Fruit fly (Drosophila melanogaster) whole organism, embryonic: ENCODE data around the gene CG1440.

Experiments
- Adf1 ChIP-seq: fragments of 200-800 bp; sonication (Bioruptor generic); IDR thresholded peaks from 2 replicates; pipeline ENCODE4 v1.3.6; 2022; ENCODE audit warnings: missing biosample characterization, missing genetic modification characterization
- BtbVII ChIP-seq: fragments of 200-800 bp; sonication (Bioruptor generic); optimal IDR thresholded peaks from 3 replicates; lab custom pipeline; 2017; ENCODE audit warnings: missing biosample characterization, mild to moderate bottlenecking, missing genetic modification characterization
- CG10147 ChIP-seq: fragments of 200-800 bp; sonication (Bioruptor generic); optimal IDR thresholded peaks from 2 replicates; lab custom pipeline; 2019; ENCODE audit warnings: missing biosample characterization, mild to moderate bottlenecking, missing genetic modification characterization, moderate library complexity
- CG10654 ChIP-seq: fragments of 200-800 bp; sonication (Bioruptor generic); optimal IDR thresholded peaks from 2 replicates; lab custom pipeline; 2016; ENCODE audit warnings: missing biosample characterization, missing genetic modification characterization
- CG11560 ChIP-seq: fragments of 200-800 bp; sonication (Bioruptor generic); IDR thresholded peaks from 3 replicates; pipeline ENCODE4 v1.3.6; 2022; ENCODE audit warnings: missing biosample characterization, missing genetic modification characterization
- CG12236 ChIP-seq: fragments of 200-800 bp; sonication (Bioruptor generic); optimal IDR thresholded peaks from 2 replicates; lab custom pipeline; 2016; ENCODE audit warnings: missing biosample characterization, missing genetic modification characterization
- CG12769 ChIP-seq: fragments of 200-800 bp; sonication (Bioruptor generic); optimal IDR thresholded peaks from 2 replicates; lab custom pipeline; 2019; ENCODE audit warnings: missing biosample characterization, mild to moderate bottlenecking, missing genetic modification characterization, moderate library complexity
- CG1602 ChIP-seq: fragments of 200-800 bp; sonication (Bioruptor generic); optimal IDR thresholded peaks from 3 replicates; lab custom pipeline; 2016; ENCODE audit warnings: missing biosample characterization, missing genetic modification characterization
- CG17829 ChIP-seq: fragments of 200-800 bp; optimal IDR thresholded peaks from 2 replicates; lab custom pipeline; 2019; ENCODE audit warnings: missing biosample characterization, mild to moderate bottlenecking, missing genetic modification characterization, moderate library complexity
- CG18764 ChIP-seq: fragments of 200-800 bp; sonication (Bioruptor generic); optimal IDR thresholded peaks from 3 replicates; lab custom pipeline; 2016; ENCODE audit warnings: missing biosample characterization, missing genetic modification characterization
- CG2712 ChIP-seq: fragments of 200-800 bp; optimal IDR thresholded peaks from 3 replicates; lab custom pipeline; 2019; ENCODE audit warnings: missing biosample characterization, mild to moderate bottlenecking, missing genetic modification characterization, moderate library complexity
- CG4404 ChIP-seq: fragments of 200-800 bp; sonication (Bioruptor generic); IDR thresholded peaks from 2 replicates; pipeline ENCODE4 v1.3.6; 2022; ENCODE audit warnings: missing biosample characterization, missing genetic modification characterization
- CG4730 ChIP-seq: fragments of 200-800 bp; sonication (Bioruptor generic); IDR thresholded peaks from 2 replicates; pipeline ENCODE4 v1.3.6; 2022; ENCODE audit warnings: missing biosample characterization, missing genetic modification characterization
- CG4820 ChIP-seq: fragments of 200-800 bp; sonication (Bioruptor generic); optimal IDR thresholded peaks from 3 replicates; lab custom pipeline; 2016; ENCODE audit warnings: missing biosample characterization, missing genetic modification characterization
- CG7372 ChIP-seq: fragments of 200-800 bp; sonication (Bioruptor generic); IDR thresholded peaks from 2 replicates; pipeline ENCODE4 v1.3.6; 2022; ENCODE audit warnings: missing biosample characterization, missing genetic modification characterization
- CG8281 ChIP-seq: fragments of 200-800 bp; sonication (Bioruptor generic); optimal IDR thresholded peaks from 2 replicates; lab custom pipeline; 2018; ENCODE audit warnings: missing biosample characterization, mild to moderate bottlenecking, missing genetic modification characterization, moderate library complexity
- CG8765 ChIP-seq: fragments of 200-800 bp; sonication (Bioruptor generic); IDR thresholded peaks from 2 replicates; pipeline ENCODE4 v1.3.6; 2022; ENCODE audit warnings: missing biosample characterization, missing genetic modification characterization
- CG9817 ChIP-seq: fragments of 200-800 bp; sonication (Bioruptor generic); optimal IDR thresholded peaks from 2 replicates; lab custom pipeline; 2018; ENCODE audit warnings: missing biosample characterization, mild to moderate bottlenecking, missing genetic modification characterization, moderate library complexity
- Dad ChIP-seq: fragments of 200-800 bp; sonication (Bioruptor generic); optimal IDR thresholded peaks from 3 replicates; lab custom pipeline; 2016; ENCODE audit warnings: missing biosample characterization, missing genetic modification characterization
- Dp ChIP-seq: fragments of 200-800 bp; sonication (Bioruptor generic); optimal IDR thresholded peaks from 2 replicates; lab custom pipeline; 2018; ENCODE audit warnings: missing biosample characterization, mild to moderate bottlenecking, missing genetic modification characterization, moderate library complexity
- ERR ChIP-seq: fragments of 200-800 bp; sonication (Bioruptor generic); optimal IDR thresholded peaks from 2 replicates; lab custom pipeline; 2016; ENCODE audit warnings: missing biosample characterization, missing genetic modification characterization
- H2.0 ChIP-seq: fragments of 200-800 bp; sonication (Bioruptor generic); IDR thresholded peaks from 2 replicates; pipeline ENCODE4 v1.3.6; 2022; ENCODE audit warnings: missing biosample characterization, missing genetic modification characterization
- HLH3B ChIP-seq: fragments of 200-800 bp; sonication (Bioruptor generic); IDR thresholded peaks from 2 replicates; pipeline ENCODE4 v1.3.6; 2022; ENCODE audit warnings: missing biosample characterization, missing genetic modification characterization
- Hey ChIP-seq: fragments of 200-800 bp; sonication (Bioruptor generic); optimal IDR thresholded peaks from 3 replicates; lab custom pipeline; 2018; ENCODE audit warnings: missing biosample characterization, mild to moderate bottlenecking, missing genetic modification characterization
- NfI ChIP-seq: fragments of 200-800 bp; sonication (Bioruptor generic); optimal IDR thresholded peaks from 3 replicates; lab custom pipeline; 2018; ENCODE audit warnings: missing biosample characterization, mild to moderate bottlenecking, missing genetic modification characterization, moderate library complexity
- Six4 ChIP-seq: fragments of 200-800 bp; sonication (Bioruptor generic); optimal IDR thresholded peaks from 2 replicates; lab custom pipeline; 2016; ENCODE audit warnings: missing biosample characterization, missing genetic modification characterization
- Taf1 ChIP-seq: fragments of 200-800 bp; sonication (Bioruptor generic); IDR thresholded peaks from 2 replicates; pipeline ENCODE4 v1.3.6; 2022; ENCODE audit warnings: missing biosample characterization, missing genetic modification characterization
- ac ChIP-seq: fragments of 200-800 bp; sonication (Bioruptor generic); optimal IDR thresholded peaks from 3 replicates; lab custom pipeline; 2017; ENCODE audit warnings: missing biosample characterization, mild to moderate bottlenecking, missing genetic modification characterization
- ap ChIP-seq: fragments of 200-800 bp; sonication (Bioruptor generic); IDR thresholded peaks from 2 replicates; pipeline ENCODE4 v1.3.6; 2022; ENCODE audit warnings: missing biosample characterization, missing genetic modification characterization
- bsh ChIP-seq, 2 experiments: fragments of 200-800 bp; sonication (Bioruptor generic); optimal IDR thresholded peaks; 2 replicates each; lab custom pipeline; 2017 to 2018; ENCODE audit warnings: mild to moderate bottlenecking in 2 of 2, missing biosample characterization in 2 of 2, missing genetic modification characterization in 2 of 2, moderate library complexity in 1 of 2
- cg ChIP-seq: fragments of 200-800 bp; sonication (Bioruptor generic); optimal IDR thresholded peaks from 3 replicates; lab custom pipeline; 2019; ENCODE audit warnings: missing biosample characterization, mild to moderate bottlenecking, missing genetic modification characterization, moderate library complexity
- eyg ChIP-seq: fragments of 200-800 bp; sonication (Bioruptor generic); optimal IDR thresholded peaks from 3 replicates; lab custom pipeline; 2016; ENCODE audit warnings: missing biosample characterization, missing genetic modification characterization
- fru ChIP-seq: fragments of >200 bp; optimal IDR thresholded peaks from 2 replicates; lab custom pipeline; 2017
- ftz-f1 ChIP-seq: fragments of 200-800 bp; sonication (Bioruptor generic); optimal IDR thresholded peaks from 2 replicates; lab custom pipeline; 2016; ENCODE audit warnings: missing biosample characterization, missing genetic modification characterization
- grn ChIP-seq: fragments of 200-800 bp; sonication (Bioruptor generic); optimal IDR thresholded peaks from 3 replicates; lab custom pipeline; 2017; ENCODE audit warnings: missing biosample characterization, missing genetic modification characterization
- h ChIP-seq: fragments of >200 bp; optimal IDR thresholded peaks from 2 replicates; lab custom pipeline; 2017
- insv ChIP-seq, 2 experiments: fragments of 200-800 bp; sonication (Bioruptor generic); optimal IDR thresholded peaks; 3 replicates each; lab custom pipeline; 2016 to 2018; ENCODE audit warnings: missing biosample characterization in 2 of 2, missing genetic modification characterization in 2 of 2
- lov ChIP-seq, 2 experiments: fragments of 200-800 bp in 1 of 2; fragments of >200 bp in 1 of 2; sonication (Bioruptor generic) in 1 of 2; IDR thresholded peaks in 1 of 2; optimal IDR thresholded peaks in 1 of 2; 2 replicates in 1 of 2; 3 replicates in 1 of 2; pipeline versions ENCODE4 v1.3.6 to Lab custom; 2017 to 2022; ENCODE audit warnings: missing biosample characterization in 1 of 2, missing genetic modification characterization in 1 of 2
- otp ChIP-seq: fragments of 200-800 bp; sonication (Bioruptor generic); IDR thresholded peaks from 3 replicates; pipeline ENCODE4, ENCODE4 v1.3.6; 2022; ENCODE audit warnings: missing biosample characterization, missing genetic modification characterization
- pita ChIP-seq: fragments of 200-800 bp; sonication (Bioruptor generic); optimal IDR thresholded peaks from 2 replicates; lab custom pipeline; 2017; ENCODE audit warnings: missing biosample characterization, mild to moderate bottlenecking, missing genetic modification characterization
- pnt ChIP-seq: fragments of 200-800 bp; sonication (Bioruptor generic); optimal IDR thresholded peaks from 3 replicates; lab custom pipeline; 2016; ENCODE audit warnings: missing biosample characterization, missing genetic modification characterization
- pros ChIP-seq: fragments of 200-800 bp; sonication (Bioruptor generic); optimal IDR thresholded peaks from 3 replicates; lab custom pipeline; 2019; ENCODE audit warnings: missing biosample characterization, mild to moderate bottlenecking, missing genetic modification characterization, moderate library complexity
- ro ChIP-seq: fragments of 200-800 bp; sonication (Bioruptor generic); IDR thresholded peaks from 2 replicates; pipeline ENCODE4 v1.3.6; 2022; ENCODE audit warnings: missing biosample characterization, missing genetic modification characterization
- schlank ChIP-seq: fragments of 200-800 bp; sonication (Bioruptor generic); optimal IDR thresholded peaks from 2 replicates; lab custom pipeline; 2018; ENCODE audit warnings: missing biosample characterization, mild to moderate bottlenecking, missing genetic modification characterization
- scrt ChIP-seq: fragments of 200-800 bp; sonication (Bioruptor generic); optimal IDR thresholded peaks from 2 replicates; lab custom pipeline; 2018; ENCODE audit warnings: missing biosample characterization, mild to moderate bottlenecking, missing genetic modification characterization, moderate library complexity
- sd ChIP-seq: fragments of 200-800 bp; sonication (Bioruptor generic); optimal IDR thresholded peaks from 3 replicates; lab custom pipeline; 2018; ENCODE audit warnings: missing biosample characterization, mild to moderate bottlenecking, missing genetic modification characterization, moderate library complexity
- sna ChIP-seq: fragments of 200-800 bp; sonication (Bioruptor generic); IDR thresholded peaks from 2 replicates; pipeline ENCODE4 v1.3.6; 2022; ENCODE audit warnings: missing biosample characterization, missing genetic modification characterization; ENCODE audit not compliant: partially characterized antibody
- tna ChIP-seq: fragments of 200-800 bp; sonication (Bioruptor generic); IDR thresholded peaks from 2 replicates; pipeline ENCODE4 v1.3.6; 2022; ENCODE audit warnings: missing biosample characterization, missing genetic modification characterization; ENCODE audit not compliant: partially characterized antibody
- trem ChIP-seq: fragments of 200-800 bp; optimal IDR thresholded peaks from 3 replicates; lab custom pipeline; 2019; ENCODE audit warnings: missing biosample characterization, mild to moderate bottlenecking, missing genetic modification characterization, moderate library complexity
- unpg ChIP-seq: fragments of 200-800 bp; sonication (Bioruptor generic); optimal IDR thresholded peaks from 3 replicates; lab custom pipeline; 2018; ENCODE audit warnings: missing biosample characterization, mild to moderate bottlenecking, missing genetic modification characterization, moderate library complexity
- vnd ChIP-seq: fragments of 200-800 bp; sonication (Bioruptor generic); IDR thresholded peaks from 3 replicates; pipeline ENCODE4 v1.3.6; 2022; ENCODE audit warnings: missing biosample characterization, missing genetic modification characterization; ENCODE audit not compliant: partially characterized antibody

Gene CG1440

DNA sequence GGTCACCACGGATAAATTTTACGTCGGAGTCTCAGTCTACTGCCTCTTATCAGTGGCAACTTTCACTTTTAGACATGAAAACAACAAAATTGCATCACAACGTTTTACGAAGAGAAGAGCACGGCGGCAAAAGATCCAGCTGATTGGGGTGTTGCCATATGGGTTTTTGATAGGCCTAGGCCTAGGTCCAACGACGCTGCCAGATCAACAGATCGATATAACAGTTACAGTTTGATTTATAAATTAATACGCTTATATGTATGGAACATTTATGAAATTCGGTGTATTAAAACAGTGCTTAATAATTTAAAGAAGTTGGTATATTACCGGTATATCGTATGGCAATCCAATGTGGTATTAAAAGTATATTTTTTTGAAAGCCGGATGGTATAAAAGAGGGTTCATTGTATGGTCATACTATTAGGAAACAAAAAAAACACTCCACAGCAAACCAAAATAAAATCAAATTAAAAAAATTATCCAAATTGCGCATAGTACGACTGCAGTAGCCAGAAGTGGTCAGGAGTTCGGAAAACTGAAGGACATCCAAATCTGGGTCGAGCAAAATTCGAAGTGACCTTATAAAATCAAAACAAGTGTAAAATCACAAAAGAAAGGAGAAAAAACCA lies at the start of gene CG1440 (continued):
- TF ChIP-seq bsh (GFP tag; optimal IDR thresholded peaks at IDR 0.05; lab: Kevin White, UChicago) (peak in 1 of 2 experiments; percentile 46), CG12236 (GFP tag; lab: Kevin White, UChicago) (no peak), ftz-f1 (GFP tag; lab: Kevin White, UChicago) (no peak), schlank (tag; lab: Kevin White, UChicago) (no peak), h (lab: Kevin White, UChicago) (no peak), NfI (no peak), CG10654 (no peak), pita (GFP tag; lab: Kevin White, UChicago) (no peak), Adf1 (GFP tag; lab: Robert Waterston, UW) (no peak), tna (no peak), eyg (no peak), CG4730 (GFP tag; lab: Robert Waterston, UW) (no peak), scrt (GFP tag; lab: Kevin White, UChicago) (no peak), CG7372 (GFP tag; lab: Robert Waterston, UW) (no peak), vnd (GFP tag; lab: Robert Waterston, UW) (no peak), pros (GFP tag; lab: Kevin White, UChicago) (no peak), CG1602 (no peak), lov (optimal IDR thresholded peaks at IDR 0.05; lab: Kevin White, UChicago) (no peak), lov (GFP tag; IDR thresholded peaks at IDR 0.05; lab: Robert Waterston, UW) (no peak), CG11560 (no peak), Taf1 (GFP tag; lab: Robert Waterston, UW) (no peak), CG2712 (tag; lab: Kevin White, UChicago) (peak; percentile 21), pnt (GFP tag; lab: Kevin White, UChicago) (no peak), CG17829 (tag; lab: Kevin White, UChicago) (peak; percentile 16), insv (GFP tag; optimal IDR thresholded peaks at IDR 0.05; lab: Kevin White, UChicago) (peak in 1 of 2 experiments; percentile 21), sna (GFP tag; lab: Robert Waterston, UW) (no peak), ro (GFP tag; lab: Robert Waterston, UW) (no peak), ap (GFP tag; lab: Robert Waterston, UW) (no peak), CG4404 (GFP tag; lab: Robert Waterston, UW) (no peak), Dad (GFP tag; lab: Kevin White, UChicago) (no peak), CG12769 (tag; lab: Kevin White, UChicago) (no peak), trem (tag; lab: Kevin White, UChicago) (peak; percentile 64), HLH3B (GFP tag; lab: Robert Waterston, UW) (no peak), CG8765 (no peak), CG9817 (no peak), Six4 (GFP tag; lab: Kevin White, UChicago) (no peak), unpg (GFP tag; lab: Kevin White, UChicago) (no peak), Hey (tag; lab: Kevin White, UChicago) (no peak), sd (tag; lab: Kevin White, UChicago) (no peak), ERR (no peak), fru (lab: Kevin White, UChicago) (no peak), CG10147 (GFP tag; lab: Kevin White, UChicago) (peak; percentile 40), BtbVII (no peak), Dp (GFP tag; lab: Kevin White, UChicago) (peak; percentile 62), ac (GFP tag; lab: Kevin White, UChicago) (no peak), otp (GFP tag; lab: Robert Waterston, UW) (no peak), CG4820 (GFP tag; lab: Kevin White, UChicago) (no peak), H2.0 (GFP tag; lab: Robert Waterston, UW) (no peak), cg (GFP tag; lab: Kevin White, UChicago) (no peak), CG18764 (GFP tag; lab: Kevin White, UChicago) (no peak), grn (no peak), CG8281 (no peak)
